Fruit fly (Drosophila melanogaster) whole organism, embryonic: ENCODE data around the gene lmd.

ENCODE experiments used
- Adf1 ChIP-seq: fragments of 200-800 bp; sonication (Bioruptor generic); IDR thresholded peaks from 2 replicates; pipeline ENCODE4 v1.3.6; 2022; ENCODE audit warnings: missing biosample characterization, missing genetic modification characterization
- Antp ChIP-seq: fragments of 200-800 bp; sonication (Bioruptor generic); optimal IDR thresholded peaks from 3 replicates; lab custom pipeline; 2016; ENCODE audit warnings: missing biosample characterization, missing genetic modification characterization
- BEAF-32 ChIP-seq: fragments of 200-800 bp; sonication (Bioruptor generic); optimal IDR thresholded peaks from 3 replicates; lab custom pipeline; 2017; ENCODE audit warnings: missing biosample characterization, missing genetic modification characterization, mild to moderate bottlenecking, moderate library complexity, missing genetic modification reagents
- CG10321 ChIP-seq: fragments of 200-800 bp; sonication (Bioruptor generic); IDR thresholded peaks from 2 replicates; pipeline ENCODE4 v1.3.6; 2022; ENCODE audit warnings: missing biosample characterization, missing genetic modification characterization
- CG10565 ChIP-seq: fragments of 200-800 bp; sonication (Bioruptor generic); optimal IDR thresholded peaks from 3 replicates; lab custom pipeline; 2016; ENCODE audit warnings: missing biosample characterization, mild to moderate bottlenecking, missing genetic modification characterization
- CG11247 ChIP-seq: fragments of 200-800 bp; sonication (Bioruptor generic); IDR thresholded peaks from 2 replicates; pipeline ENCODE4 v1.3.6; 2022; ENCODE audit warnings: missing biosample characterization, missing genetic modification characterization
- CG12299 ChIP-seq: fragments of 200-800 bp; sonication (Bioruptor generic); optimal IDR thresholded peaks from 2 replicates; lab custom pipeline; 2018; ENCODE audit warnings: missing biosample characterization, mild to moderate bottlenecking, missing genetic modification characterization
- CG12391 ChIP-seq: fragments of 200-800 bp; sonication (Bioruptor generic); optimal IDR thresholded peaks from 3 replicates; lab custom pipeline; 2018; ENCODE audit warnings: missing biosample characterization, mild to moderate bottlenecking, missing genetic modification characterization, moderate library complexity
- CG13424 ChIP-seq: fragments of 200-800 bp; sonication (Bioruptor generic); optimal IDR thresholded peaks from 2 replicates; lab custom pipeline; 2019; ENCODE audit warnings: missing biosample characterization, mild to moderate bottlenecking, missing genetic modification characterization, moderate library complexity
- CG14667 ChIP-seq: fragments of 200-800 bp; sonication (Bioruptor generic); IDR thresholded peaks from 2 replicates; pipeline ENCODE4 v1.3.6; 2022; ENCODE audit warnings: missing biosample characterization, missing genetic modification characterization
- CG18262 ChIP-seq: fragments of 200-800 bp; optimal IDR thresholded peaks from 3 replicates; lab custom pipeline; 2019; ENCODE audit warnings: missing biosample characterization, mild to moderate bottlenecking, missing genetic modification characterization, moderate library complexity
- CG2116 ChIP-seq: fragments of 200-800 bp; sonication (Bioruptor generic); optimal IDR thresholded peaks from 3 replicates; lab custom pipeline; 2018; ENCODE audit warnings: missing biosample characterization, mild to moderate bottlenecking, missing genetic modification characterization
- CG2120 ChIP-seq: fragments of 200-800 bp; sonication (Bioruptor generic); optimal IDR thresholded peaks from 3 replicates; lab custom pipeline; 2016; ENCODE audit warnings: missing biosample characterization, missing genetic modification characterization
- CG4854 ChIP-seq: fragments of 200-800 bp; sonication (Bioruptor generic); optimal IDR thresholded peaks from 2 replicates; lab custom pipeline; 2016; ENCODE audit warnings: missing biosample characterization, missing genetic modification characterization, inconsistent platforms
- CG5953 ChIP-seq: fragments of 200-800 bp; sonication (Bioruptor generic); IDR thresholded peaks from 2 replicates; pipeline ENCODE4 v1.3.6; 2022; ENCODE audit warnings: missing biosample characterization, missing genetic modification characterization
- CG6791 ChIP-seq: fragments of 200-800 bp; sonication (Bioruptor generic); IDR thresholded peaks from 3 replicates; pipeline ENCODE4 v1.3.6; 2022; ENCODE audit warnings: missing biosample characterization, missing genetic modification characterization; ENCODE audit not compliant: partially characterized antibody
- CG7839 ChIP-seq: fragments of 200-800 bp; sonication (Bioruptor generic); optimal IDR thresholded peaks from 3 replicates; lab custom pipeline; 2018; ENCODE audit warnings: missing biosample characterization, mild to moderate bottlenecking, missing genetic modification characterization, moderate library complexity
- CG8281 ChIP-seq: fragments of 200-800 bp; sonication (Bioruptor generic); optimal IDR thresholded peaks from 2 replicates; lab custom pipeline; 2018; ENCODE audit warnings: missing biosample characterization, mild to moderate bottlenecking, missing genetic modification characterization, moderate library complexity
- CG8359 ChIP-seq: fragments of 200-800 bp; sonication (Bioruptor generic); optimal IDR thresholded peaks from 2 replicates; lab custom pipeline; 2017; ENCODE audit warnings: missing biosample characterization, mild to moderate bottlenecking, missing genetic modification characterization, borderline replicate concordance
- CkIIα-i1 ChIP-seq: fragments of 200-800 bp; sonication (Bioruptor generic); IDR thresholded peaks from 2 replicates; pipeline ENCODE4 v1.3.6; 2022; ENCODE audit warnings: missing biosample characterization, missing genetic modification characterization
- Doc3 ChIP-seq: fragments of 200-800 bp; sonication (Bioruptor generic); IDR thresholded peaks from 3 replicates; pipeline ENCODE4 v1.3.6; 2022; ENCODE audit warnings: missing biosample characterization, missing genetic modification characterization; ENCODE audit not compliant: partially characterized antibody
- HLH3B ChIP-seq: fragments of 200-800 bp; sonication (Bioruptor generic); IDR thresholded peaks from 2 replicates; pipeline ENCODE4 v1.3.6; 2022; ENCODE audit warnings: missing biosample characterization, missing genetic modification characterization
- HLH54F ChIP-seq: fragments of 200-800 bp; sonication (Bioruptor generic); optimal IDR thresholded peaks from 3 replicates; lab custom pipeline; 2016; ENCODE audit warnings: missing biosample characterization, missing genetic modification characterization
- Jarid2 ChIP-seq: fragments of 200-800 bp; sonication (Bioruptor generic); optimal IDR thresholded peaks from 3 replicates; lab custom pipeline; 2017; ENCODE audit warnings: mild to moderate bottlenecking, missing biosample characterization, missing genetic modification reagents, missing genetic modification characterization
- YL-1 ChIP-seq: fragments of 200-800 bp; sonication (Bioruptor generic); optimal IDR thresholded peaks from 3 replicates; lab custom pipeline; 2017; ENCODE audit warnings: missing biosample characterization, mild to moderate bottlenecking, missing genetic modification characterization
- al ChIP-seq: fragments of 200-800 bp; sonication (Bioruptor generic); IDR thresholded peaks from 2 replicates; pipeline ENCODE4 v1.3.6; 2022; ENCODE audit warnings: missing biosample characterization, missing genetic modification characterization
- aop ChIP-seq: fragments of 200-800 bp; sonication (Bioruptor generic); IDR thresholded peaks from 2 replicates; pipeline ENCODE4 v1.3.6; 2022; ENCODE audit warnings: missing biosample characterization, missing genetic modification characterization
- cato ChIP-seq: fragments of 200-800 bp; sonication (Bioruptor generic); optimal IDR thresholded peaks from 2 replicates; lab custom pipeline; 2016; ENCODE audit warnings: missing biosample characterization, missing genetic modification characterization, borderline replicate concordance
- cg ChIP-seq: fragments of 200-800 bp; sonication (Bioruptor generic); optimal IDR thresholded peaks from 3 replicates; lab custom pipeline; 2019; ENCODE audit warnings: missing biosample characterization, mild to moderate bottlenecking, missing genetic modification characterization, moderate library complexity
- chinmo ChIP-seq: fragments of 200-800 bp; sonication (Bioruptor generic); IDR thresholded peaks from 4 replicates; pipeline ENCODE4 v1.3.6; 2022; ENCODE audit warnings: missing biosample characterization, missing genetic modification characterization; ENCODE audit not compliant: partially characterized antibody
- chn ChIP-seq: fragments of 200-800 bp; sonication (Bioruptor generic); optimal IDR thresholded peaks from 2 replicates; lab custom pipeline; 2016; ENCODE audit warnings: missing biosample characterization, missing genetic modification characterization
- cwo ChIP-seq: fragments of 200-800 bp; sonication (Bioruptor generic); optimal IDR thresholded peaks from 3 replicates; lab custom pipeline; 2017; ENCODE audit warnings: missing biosample characterization, missing genetic modification characterization, mild to moderate bottlenecking, moderate library complexity, missing genetic modification reagents
- dan ChIP-seq: fragments of 200-800 bp; sonication (Bioruptor generic); IDR thresholded peaks from 2 replicates; pipeline ENCODE4 v1.3.6; 2022; ENCODE audit warnings: missing biosample characterization, missing genetic modification characterization
- disco-r ChIP-seq: fragments of 200-800 bp; sonication (Bioruptor generic); optimal IDR thresholded peaks from 2 replicates; lab custom pipeline; 2016; ENCODE audit warnings: missing biosample characterization, missing genetic modification characterization
- en ChIP-seq: fragments of 200-800 bp; sonication (Bioruptor generic); optimal IDR thresholded peaks from 2 replicates; lab custom pipeline; 2016; ENCODE audit warnings: missing biosample characterization, missing genetic modification characterization
- esg ChIP-seq: fragments of 200-800 bp; sonication (Bioruptor generic); conservative IDR thresholded peaks from 2 replicates; pipeline ENCODE4 v1.3.6; 2022; ENCODE audit warnings: missing biosample characterization, missing genetic modification characterization
- fu2 ChIP-seq: fragments of 200-800 bp; sonication (Bioruptor generic); optimal IDR thresholded peaks from 2 replicates; lab custom pipeline; 2016; ENCODE audit warnings: missing biosample characterization, missing genetic modification characterization
- ham ChIP-seq: fragments of 200-800 bp; sonication (Bioruptor generic); IDR thresholded peaks from 2 replicates; pipeline ENCODE4 v1.3.6; 2022; ENCODE audit warnings: missing biosample characterization, missing genetic modification characterization
- jumu ChIP-seq: fragments of 200-800 bp; sonication (Bioruptor generic); optimal IDR thresholded peaks from 3 replicates; lab custom pipeline; 2016; ENCODE audit warnings: missing biosample characterization, missing genetic modification characterization
- kay ChIP-seq: fragments of 200-800 bp; sonication (Bioruptor generic); optimal IDR thresholded peaks from 2 replicates; lab custom pipeline; 2016; ENCODE audit warnings: missing biosample characterization, missing genetic modification characterization
- mam ChIP-seq: fragments of 200-800 bp; sonication (Bioruptor generic); optimal IDR thresholded peaks from 3 replicates; lab custom pipeline; 2016; ENCODE audit warnings: missing biosample characterization, missing genetic modification characterization
- sens ChIP-seq: fragments of 200-800 bp; sonication (Bioruptor generic); peaks from one replicate; lab custom pipeline; 2016; ENCODE audit warnings: missing biosample characterization, missing genetic modification characterization
- sim ChIP-seq: fragments of 200-800 bp; sonication (Bioruptor generic); IDR thresholded peaks from 2 replicates; pipeline ENCODE4 v1.3.6; 2022; ENCODE audit warnings: missing biosample characterization, missing genetic modification characterization
- sisA ChIP-seq: fragments of 200-800 bp; sonication (Bioruptor generic); IDR thresholded peaks from 2 replicates; pipeline ENCODE4 v1.3.6; 2022; ENCODE audit warnings: missing biosample characterization, missing genetic modification characterization
- sob ChIP-seq: fragments of 200-800 bp; sonication (Bioruptor generic); IDR thresholded peaks from 2 replicates; pipeline ENCODE4 v1.3.6; 2022; ENCODE audit warnings: missing biosample characterization, missing genetic modification characterization
- stwl ChIP-seq: fragments of 200-800 bp; sonication (Bioruptor generic); optimal IDR thresholded peaks from 3 replicates; lab custom pipeline; 2018; ENCODE audit warnings: missing biosample characterization, mild to moderate bottlenecking, missing genetic modification characterization, moderate library complexity
- tgo ChIP-seq: fragments of 200-800 bp; sonication (Bioruptor generic); IDR thresholded peaks from 3 replicates; pipeline ENCODE4 v1.3.6; 2022; ENCODE audit warnings: missing biosample characterization, missing genetic modification characterization
- tll ChIP-seq, 2 experiments: fragments of 200-800 bp in 1 of 2; fragments of >200 bp in 1 of 2; sonication (Bioruptor generic) in 1 of 2; optimal IDR thresholded peaks; 2 replicates each; lab custom pipeline; 2017 to 2019; ENCODE audit warnings: missing biosample characterization in 2 of 2, missing genetic modification characterization in 2 of 2, mild to moderate bottlenecking in 1 of 2, moderate library complexity in 1 of 2
- unc-4 ChIP-seq: fragments of 200-800 bp; sonication (Bioruptor generic); IDR thresholded peaks from 2 replicates; pipeline ENCODE4 v1.3.6; 2022; ENCODE audit warnings: missing biosample characterization, missing genetic modification characterization; ENCODE audit not compliant: partially characterized antibody
- usp ChIP-seq: fragments of >200 bp; optimal IDR thresholded peaks from 2 replicates; lab custom pipeline; 2017; ENCODE audit warnings: missing biosample characterization, missing genetic modification characterization
- wor ChIP-seq: fragments of 200-800 bp; sonication (Bioruptor generic); IDR thresholded peaks from 2 replicates; pipeline ENCODE4 v1.3.6; 2022; ENCODE audit warnings: missing biosample characterization, missing genetic modification characterization
- yki ChIP-seq: fragments of >200 bp; optimal IDR thresholded peaks from 3 replicates; lab custom pipeline; 2018

lmd gene

DNA sequence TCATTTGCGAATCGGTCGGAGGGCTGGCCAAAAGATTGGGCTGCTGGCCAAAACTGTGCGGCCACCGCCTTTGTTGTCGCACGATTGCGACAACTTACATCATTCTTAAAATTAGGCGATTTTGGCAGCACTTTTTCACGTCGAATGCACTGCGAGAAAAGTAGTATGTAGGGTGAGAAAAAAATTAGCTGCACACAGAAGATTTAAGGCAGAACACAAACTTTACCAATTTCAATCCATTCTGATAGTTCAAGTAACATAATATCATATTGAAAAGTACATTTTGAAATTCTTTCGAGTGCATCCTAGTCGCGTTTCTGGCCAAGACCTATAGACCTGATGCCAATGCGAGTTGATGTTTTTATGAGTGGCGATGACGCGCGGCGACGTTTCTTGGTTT lies 2.0 kb upstream of the lmd start (continued):
- TF ChIP-seq CG8359 (GFP tag; lab: Kevin White, UChicago) (no peak), tgo (GFP tag; lab: Robert Waterston, UW) (peak; percentile 73), cato (GFP tag; lab: Kevin White, UChicago) (no peak), CG10321 (GFP tag; lab: Robert Waterston, UW) (no peak), CG2116 (no peak), CG13424 (tag; lab: Kevin White, UChicago) (peak; percentile 30), ham (GFP tag; lab: Robert Waterston, UW) (no peak), unc-4 (GFP tag; lab: Robert Waterston, UW) (no peak), al (GFP tag; lab: Robert Waterston, UW) (peak; percentile 84), sisA (peak; percentile 37; the same call in 1 of the 2 replicates), CG11247 (GFP tag; lab: Robert Waterston, UW) (peak; percentile 67), cwo (GFP tag; lab: Kevin White, UChicago) (peak; percentile 44), CG6791 (GFP tag; lab: Robert Waterston, UW) (no peak), yki (lab: Kevin White, UChicago) (no peak), esg (GFP tag; lab: Robert Waterston, UW) (peak; percentile 62), jumu (peak; percentile 18), CG2120 (GFP tag; lab: Kevin White, UChicago) (peak; percentile 79), kay (no peak), CG12391 (tag; lab: Kevin White, UChicago) (peak; percentile 32), Adf1 (GFP tag; lab: Robert Waterston, UW) (peak; percentile 50; the same call in 1 of the 2 replicates), Antp (peak; percentile 67), Jarid2 (GFP tag; lab: Kevin White, UChicago) (no peak), YL-1 (GFP tag; lab: Kevin White, UChicago) (no peak), CG8281 (tag; lab: Kevin White, UChicago) (no peak), HLH3B (GFP tag; lab: Robert Waterston, UW) (peak; percentile 14; the same call in 1 of the 2 replicates), CG18262 (no peak), tll (GFP tag; optimal IDR thresholded peaks at IDR 0.05; lab: Kevin White, UChicago) (no peak), CG10565 (GFP tag; lab: Kevin White, UChicago) (no peak), CG7839 (tag; lab: Kevin White, UChicago) (peak; percentile 64), Doc3 (GFP tag; lab: Robert Waterston, UW) (no peak), dan (no peak), CG14667 (GFP tag; lab: Robert Waterston, UW) (no peak), aop (GFP tag; lab: Robert Waterston, UW) (no peak), stwl (tag; lab: Kevin White, UChicago) (no peak), chn (GFP tag; lab: Kevin White, UChicago) (peak; percentile 26), usp (GFP tag; lab: Kevin White, UChicago) (no peak), CG5953 (GFP tag; lab: Robert Waterston, UW) (no peak), CG12299 (tag; lab: Kevin White, UChicago) (no peak), fu2 (GFP tag; lab: Kevin White, UChicago) (peak; percentile 54), BEAF-32 (no peak), sim (no peak), en (GFP tag; lab: Kevin White, UChicago) (peak; percentile 38), sens (GFP tag; lab: Kevin White, UChicago) (peak; percentile 81), cg (GFP tag; lab: Kevin White, UChicago) (no peak), disco-r (GFP tag; lab: Kevin White, UChicago) (no peak), HLH54F (GFP tag; lab: Kevin White, UChicago) (peak; percentile 56), sob (GFP tag; lab: Robert Waterston, UW) (peak; percentile 76; the same call in 1 of the 2 replicates), chinmo (GFP tag; lab: Robert Waterston, UW) (no peak), CG4854 (no peak), CkIIα-i1 (GFP tag; lab: Robert Waterston, UW) (no peak), mam (GFP tag; lab: Kevin White, UChicago) (peak; percentile 70), wor (GFP tag; lab: Robert Waterston, UW) (no peak)
